Worm (Caenorhabditis elegans) whole organism, L1 larva: Measurements from ENCODE around the gene F46B6.2.

Source experiments
- C04F5.9 ChIP-seq: sonication (generic microtip); optimal IDR thresholded peaks from 2 replicates; lab custom pipeline; 2016; ENCODE audit warnings: missing genetic modification characterization, missing compliant biosample characterization
- ama-1 ChIP-seq: fragments of 150-350 bp; optimal IDR thresholded peaks from 2 replicates; lab custom pipeline; 2014
- fkh-10 ChIP-seq: sonication (generic microtip); optimal IDR thresholded peaks from 2 replicates; lab custom pipeline; 2017; ENCODE audit warnings: missing biosample characterization, missing genetic modification reagents, missing genetic modification characterization
- fos-1 ChIP-seq: fragments of 150-350 bp; optimal IDR thresholded peaks from 2 replicates; lab custom pipeline; 2014; ENCODE audit warnings: missing biosample characterization, missing genetic modification characterization
- irx-1 ChIP-seq: sonication (generic microtip); optimal IDR thresholded peaks from 2 replicates; lab custom pipeline; 2016; ENCODE audit warnings: missing genetic modification characterization, missing compliant biosample characterization
- lsy-2 ChIP-seq, 2 experiments: fragments of 150-350 bp; optimal IDR thresholded peaks; 2 replicates each; lab custom pipeline; 2014; ENCODE audit warnings: missing biosample characterization in 2 of 2, missing genetic modification characterization in 2 of 2
- nhr-12 ChIP-seq: sonication (generic microtip); optimal IDR thresholded peaks from 2 replicates; lab custom pipeline; 2017; ENCODE audit warnings: missing biosample characterization, missing genetic modification characterization
- nhr-237 ChIP-seq: fragments of 150-350 bp; optimal IDR thresholded peaks from 2 replicates; lab custom pipeline; 2014; ENCODE audit warnings: missing biosample characterization, missing genetic modification characterization
- nhr-28 ChIP-seq: fragments of 150-350 bp; optimal IDR thresholded peaks from 2 replicates; lab custom pipeline; 2014; ENCODE audit warnings: missing biosample characterization, missing genetic modification characterization
- unc-62 ChIP-seq: fragments of 150-350 bp; optimal IDR thresholded peaks from 2 replicates; lab custom pipeline; 2014; ENCODE audit warnings: missing biosample characterization, missing genetic modification reagents, missing genetic modification characterization
- zag-1 ChIP-seq: fragments of 150-350 bp; optimal IDR thresholded peaks from 2 replicates; lab custom pipeline; 2014; ENCODE audit warnings: missing biosample characterization, missing genetic modification characterization
- ztf-4 ChIP-seq: fragments of 150-350 bp; optimal IDR thresholded peaks from 2 replicates; lab custom pipeline; 2014; ENCODE audit warnings: missing biosample characterization, missing genetic modification characterization

ce11 chrV:9784215-9784614 lies 12.1 kb downstream of the F46B6.2 start:
- TF ChIP-seq unc-62 (GFP tag; lab: Kevin White, UChicago) = no peak
- no peak for TF ChIP-seq fos-1
- no peak for TF ChIP-seq ztf-4 (tag; lab: Kevin White, UChicago)
- TF ChIP-seq irx-1 (tag; lab: Kevin White, UChicago) = no peak
- TF ChIP-seq zag-1 (tag; lab: Kevin White, UChicago) = no peak
- no peak for TF ChIP-seq ama-1
- TF ChIP-seq fkh-10 (GFP tag; lab: Kevin White, UChicago) = no peak
- no peak for TF ChIP-seq nhr-28 (tag; lab: Kevin White, UChicago)
- no peak for TF ChIP-seq lsy-2 (tag; optimal IDR thresholded peaks at IDR 0.05; lab: Kevin White, UChicago)
- TF ChIP-seq nhr-237 (tag; lab: Kevin White, UChicago) = no peak
- TF ChIP-seq nhr-12 (tag; lab: Kevin White, UChicago) = no peak
- no peak for TF ChIP-seq C04F5.9 (tag; lab: Kevin White, UChicago)
